Worm (Caenorhabditis elegans) whole organism, L4 larva: Measurements from ENCODE around the gene C30B5.6.

ENCODE experiments used
- aha-1 ChIP-seq: fragments of 150-350 bp; peaks from one replicate; lab custom pipeline; 2014; ENCODE audit warnings: missing biosample characterization, missing genetic modification characterization
- arid-1 ChIP-seq: fragments of 200-800 bp; sonication (Bioruptor generic); conservative IDR thresholded peaks from 2 replicates; pipeline ENCODE4 v1.3.6; 2022; ENCODE audit warnings: missing genetic modification reagents, missing genetic modification characterization, missing compliant biosample characterization
- hif-1 ChIP-seq, 2 experiments: sonication (generic microtip); optimal IDR thresholded peaks; 2 replicates each; lab custom pipeline; 2016 to 2017; ENCODE audit warnings: missing compliant biosample characterization in 2 of 2, missing genetic modification characterization in 2 of 2, missing genetic modification reagents in 2 of 2, missing genotype in 2 of 2, mild to moderate bottlenecking in 1 of 2
- mes-2 ChIP-seq: sonication (generic microtip); optimal IDR thresholded peaks from 2 replicates; lab custom pipeline; 2016; ENCODE audit warnings: missing genotype, mild to moderate bottlenecking, missing genetic modification characterization, missing compliant biosample characterization; ENCODE audit not compliant: poor library complexity, severe bottlenecking
- nhr-111 ChIP-seq: fragments of 200-800 bp; sonication (Bioruptor generic); optimal IDR thresholded peaks from 2 replicates; lab custom pipeline; 2018; ENCODE audit warnings: mild to moderate bottlenecking, missing genetic modification characterization, missing compliant biosample characterization

- TF ChIP-seq arid-1 (GFP tag; lab: Robert Waterston, UW), result no peak
- no peak for TF ChIP-seq aha-1
- no peak for TF ChIP-seq hif-1 (tag; optimal IDR thresholded peaks at IDR 0.05; lab: Kevin White, UChicago)
- no peak for TF ChIP-seq nhr-111 (GFP tag; lab: Kevin White, UChicago)
- no peak for TF ChIP-seq mes-2
These were observed 15.2 kb downstream of the C30B5.6 start for ce11 chrII:6207252-6207651.
